Worm (Caenorhabditis elegans) whole organism, L4/young adult: ENCODE results near the gene Y69A2AR.1.
"Not testable (repeated sequence)": the region's sequence is repeated elsewhere in the genome, so short reads cannot be mapped to it uniquely, and the experiment has no call there.

Source experiments
- W03F9.2 ChIP-seq: fragments of 150-350 bp; optimal IDR thresholded peaks from 2 replicates; lab custom pipeline; 2014; ENCODE audit warnings: missing biosample characterization, missing genetic modification characterization
- dao-5 ChIP-seq: sonication (generic microtip); optimal IDR thresholded peaks from 2 replicates; lab custom pipeline; 2016; ENCODE audit warnings: missing genotype, missing genetic modification characterization, moderate library complexity, missing compliant biosample characterization
- him-1 ChIP-seq: sonication (generic microtip); optimal IDR thresholded peaks from 2 replicates; lab custom pipeline; 2016; ENCODE audit warnings: missing genotype, missing genetic modification reagents, missing genetic modification characterization, missing compliant biosample characterization

Gene Y69A2AR.1

DNA sequence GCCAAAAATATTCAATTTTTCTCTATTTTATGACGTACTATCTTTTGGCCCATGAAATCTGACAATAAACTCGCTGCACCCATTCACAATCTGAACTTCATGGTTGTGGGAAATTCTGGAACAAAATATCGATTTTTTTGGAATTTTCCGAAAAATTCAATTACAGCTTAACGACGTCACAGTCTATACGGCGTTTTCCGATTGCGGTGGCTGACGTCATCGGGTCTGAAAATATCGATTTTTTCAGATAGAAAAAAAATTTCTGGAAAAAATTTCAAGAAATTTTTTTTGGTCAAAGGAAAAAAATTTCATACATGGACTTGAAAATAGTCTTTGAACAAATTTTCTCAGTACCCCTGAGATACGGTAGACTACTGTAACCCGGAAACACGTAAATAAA, 40.2 kb downstream of the Y69A2AR.1 start, which contains the start of gene ubc-8:
TSS of gene ubc-8 (minus strand) at position 227 of the 400 bp plus-strand sequence.
- TF ChIP-seq him-1 (tag; lab: Kevin White, UChicago): no peak
- TF ChIP-seq W03F9.2: no peak
- TF ChIP-seq dao-5 (tag; lab: Kevin White, UChicago): no peak

- peak; percentile 9 for TF ChIP-seq W03F9.2
- peak; percentile 27 for TF ChIP-seq dao-5 (tag; lab: Kevin White, UChicago)
- peak; percentile 57 for TF ChIP-seq him-1 (tag; lab: Kevin White, UChicago)
Observed at ce11 chrIV:2708329-2708965, 41.6 kb downstream of the Y69A2AR.1 start.

DNA sequence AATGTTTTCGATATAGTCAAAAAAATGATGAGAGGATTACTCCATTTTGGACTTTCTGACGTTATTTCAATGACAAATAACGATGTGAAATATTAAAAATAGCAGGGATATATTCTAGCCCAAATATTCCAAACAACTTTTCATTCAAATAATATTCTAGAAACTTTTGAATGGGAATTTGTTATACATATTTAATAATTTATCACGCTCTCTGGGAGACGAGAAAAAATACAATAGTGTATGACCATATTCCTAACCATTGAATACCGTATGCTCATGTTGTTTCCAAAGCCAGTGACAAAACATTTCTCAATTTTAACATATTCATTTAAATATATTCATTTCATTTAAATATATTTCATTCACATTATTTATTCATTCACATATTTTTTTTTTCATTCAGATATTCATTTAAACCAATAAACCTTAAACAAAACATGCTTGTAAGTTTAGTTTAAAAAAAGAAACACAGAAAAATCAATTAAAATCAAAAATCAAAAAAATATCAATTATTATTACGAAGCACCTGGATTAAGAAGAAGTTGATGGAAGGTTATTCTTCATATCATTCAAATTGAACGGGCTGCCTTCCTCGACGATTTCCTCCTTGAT, 42.8 kb downstream of the Y69A2AR.1 start:
- peak; percentile 7 for TF ChIP-seq W03F9.2
- no peak for TF ChIP-seq him-1 (tag; lab: Kevin White, UChicago)
- TF ChIP-seq dao-5 (tag; lab: Kevin White, UChicago): no peak

- TF ChIP-seq him-1 (tag; lab: Kevin White, UChicago): no peak
- TF ChIP-seq dao-5 (tag; lab: Kevin White, UChicago): no peak
- no peak for TF ChIP-seq W03F9.2
Observed at ce11 chrIV:2710203-2710935, 43.5 kb downstream of the Y69A2AR.1 start, which contains the start of gene Y94H6A.10. Gene Y94H6A.10, minus strand, starts transcription at chrIV:2710666.

- TF ChIP-seq dao-5 (tag; lab: Kevin White, UChicago) (no peak), W03F9.2 (peak; percentile 43)
Observed at ce11 chrIV:2711122-2711669, 44.3 kb downstream of the Y69A2AR.1 start.

DNA sequence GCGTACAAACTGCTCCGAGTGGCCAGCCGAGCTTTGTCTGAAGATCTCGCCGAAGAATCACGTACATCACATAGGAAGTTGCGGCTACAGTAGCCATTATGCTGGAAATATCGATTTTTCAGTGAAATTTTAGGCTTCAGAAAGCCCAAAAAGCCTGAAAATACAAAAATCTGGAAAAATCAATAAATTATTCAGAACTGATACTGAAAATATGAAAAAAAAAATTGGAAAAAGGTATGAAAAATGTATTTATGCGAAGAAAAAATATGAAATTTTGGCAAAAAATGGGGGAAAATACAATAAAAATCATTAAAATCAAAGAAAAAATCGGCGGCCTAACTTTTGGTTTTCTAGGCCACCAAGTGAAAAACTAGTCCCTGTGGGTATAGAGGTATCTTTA, 46.1 kb downstream of the Y69A2AR.1 start, which contains the start of gene Y94H6A.12:
TSS of gene Y94H6A.12 (minus strand) at position 101 of the 400 bp plus-strand sequence.
- no peak for TF ChIP-seq dao-5 (tag; lab: Kevin White, UChicago)
- TF ChIP-seq him-1 (tag; lab: Kevin White, UChicago): no peak
- TF ChIP-seq W03F9.2: no peak

ce11 chrIV:2716474-2716873, 49.6 kb downstream of the Y69A2AR.1 start, which contains the start of gene Y94H6A.7:
Gene Y94H6A.7, minus strand, starts transcription at chrIV:2716574.
- not testable (repeated sequence) for TF ChIP-seq him-1 (tag; lab: Kevin White, UChicago); W03F9.2; dao-5 (tag; lab: Kevin White, UChicago)

DNA sequence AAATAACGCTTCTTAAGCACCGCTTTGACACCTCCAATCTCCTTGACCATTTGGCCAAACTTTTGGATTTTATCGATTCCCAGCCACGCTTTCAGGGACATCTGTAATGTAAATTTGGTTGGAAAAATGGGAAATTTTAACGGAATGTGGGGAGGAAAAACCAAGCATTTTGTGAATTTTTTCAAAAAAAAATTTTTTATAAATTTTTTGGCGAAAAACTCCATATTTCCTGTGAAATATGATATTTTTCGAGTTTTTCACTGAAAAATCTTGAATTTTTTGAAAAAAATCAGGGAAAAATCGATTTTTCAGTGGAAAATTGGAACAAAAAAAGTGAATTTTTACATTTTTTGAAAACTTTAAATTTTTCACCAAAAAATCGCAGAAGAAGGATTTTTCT, 52.9 kb downstream of the Y69A2AR.1 start, which contains the start of gene ndua-12:
TSS of gene ndua-12 (minus strand) at position 101 of the 400 bp plus-strand sequence.
- not testable (repeated sequence) for TF ChIP-seq dao-5 (tag; lab: Kevin White, UChicago); him-1 (tag; lab: Kevin White, UChicago); W03F9.2
